Fruit fly (Drosophila melanogaster) whole organism, embryonic: Measurements from ENCODE around the gene G6P.

ENCODE experiments used
- Bteb2 ChIP-seq: fragments of 200-800 bp; sonication (Bioruptor generic); optimal IDR thresholded peaks from 2 replicates; lab custom pipeline; 2016; ENCODE audit warnings: missing biosample characterization, missing genetic modification characterization
- CG10147 ChIP-seq: fragments of 200-800 bp; sonication (Bioruptor generic); optimal IDR thresholded peaks from 2 replicates; lab custom pipeline; 2019; ENCODE audit warnings: missing biosample characterization, mild to moderate bottlenecking, missing genetic modification characterization, moderate library complexity
- CG10209 ChIP-seq: fragments of 200-800 bp; sonication (Bioruptor generic); optimal IDR thresholded peaks from 3 replicates; lab custom pipeline; 2017; ENCODE audit warnings: missing biosample characterization, mild to moderate bottlenecking, missing genetic modification characterization, missing genetic modification reagents
- CG10366 ChIP-seq: fragments of 200-800 bp; sonication (Bioruptor generic); IDR thresholded peaks from 2 replicates; pipeline ENCODE4 v1.3.6; 2022; ENCODE audit warnings: missing biosample characterization, missing genetic modification characterization
- CG10565 ChIP-seq: fragments of 200-800 bp; sonication (Bioruptor generic); optimal IDR thresholded peaks from 3 replicates; lab custom pipeline; 2016; ENCODE audit warnings: missing biosample characterization, mild to moderate bottlenecking, missing genetic modification characterization
- CG11696 ChIP-seq: fragments of 200-800 bp; sonication (Bioruptor generic); IDR thresholded peaks from 2 replicates; pipeline ENCODE4 v1.3.6; 2022; ENCODE audit warnings: missing biosample characterization, missing genetic modification characterization
- CG12155 ChIP-seq: fragments of 200-800 bp; sonication (Bioruptor generic); optimal IDR thresholded peaks from 3 replicates; lab custom pipeline; 2016; ENCODE audit warnings: missing biosample characterization, missing genetic modification characterization
- CG13775 ChIP-seq: fragments of 200-800 bp; sonication (Bioruptor generic); optimal IDR thresholded peaks from 3 replicates; lab custom pipeline; 2017; ENCODE audit warnings: missing biosample characterization, mild to moderate bottlenecking, missing genetic modification characterization
- CG14441 ChIP-seq: fragments of 200-800 bp; sonication (Bioruptor generic); IDR thresholded peaks from 2 replicates; pipeline ENCODE4 v1.3.6; 2022; ENCODE audit warnings: missing biosample characterization, missing genetic modification characterization
- CG15011 ChIP-seq: fragments of 200-800 bp; sonication (Bioruptor generic); optimal IDR thresholded peaks from 3 replicates; lab custom pipeline; 2018; ENCODE audit warnings: missing biosample characterization, mild to moderate bottlenecking, missing genetic modification characterization
- CG16815 ChIP-seq: fragments of 200-800 bp; sonication (Bioruptor generic); optimal IDR thresholded peaks from 3 replicates; lab custom pipeline; 2017; ENCODE audit warnings: missing biosample characterization, mild to moderate bottlenecking, missing genetic modification characterization
- CG17359 ChIP-seq: fragments of 200-800 bp; sonication (Bioruptor generic); optimal IDR thresholded peaks from 3 replicates; lab custom pipeline; 2018; ENCODE audit warnings: missing biosample characterization, mild to moderate bottlenecking, missing genetic modification characterization, moderate library complexity
- CG1832 ChIP-seq: fragments of 200-800 bp; sonication (Bioruptor generic); optimal IDR thresholded peaks from 2 replicates; lab custom pipeline; 2017; ENCODE audit warnings: missing biosample characterization, mild to moderate bottlenecking, missing genetic modification characterization, inconsistent platforms
- CG2116 ChIP-seq: fragments of 200-800 bp; sonication (Bioruptor generic); optimal IDR thresholded peaks from 3 replicates; lab custom pipeline; 2018; ENCODE audit warnings: missing biosample characterization, mild to moderate bottlenecking, missing genetic modification characterization
- CG31224 ChIP-seq: fragments of 200-800 bp; sonication (Bioruptor generic); IDR thresholded peaks from 2 replicates; pipeline ENCODE4 v1.3.6; 2022; ENCODE audit warnings: missing biosample characterization, missing genetic modification characterization
- CG3163 ChIP-seq: fragments of 200-800 bp; sonication (Bioruptor generic); optimal IDR thresholded peaks from 3 replicates; lab custom pipeline; 2016; ENCODE audit warnings: missing biosample characterization, missing genetic modification characterization
- CG34376 ChIP-seq: fragments of 200-800 bp; sonication (Bioruptor generic); optimal IDR thresholded peaks from 2 replicates; lab custom pipeline; 2018; ENCODE audit warnings: missing biosample characterization, mild to moderate bottlenecking, missing genetic modification characterization
- CG4282 ChIP-seq: fragments of 200-800 bp; sonication (Bioruptor generic); optimal IDR thresholded peaks from 2 replicates; lab custom pipeline; 2016; ENCODE audit warnings: missing biosample characterization, missing genetic modification characterization
- CG6654 ChIP-seq: fragments of 200-800 bp; sonication (Bioruptor generic); optimal IDR thresholded peaks from 2 replicates; lab custom pipeline; 2017; ENCODE audit warnings: missing biosample characterization, mild to moderate bottlenecking, missing genetic modification characterization
- CG7786 ChIP-seq: fragments of 200-800 bp; sonication (Bioruptor generic); optimal IDR thresholded peaks from 2 replicates; lab custom pipeline; 2016; ENCODE audit warnings: missing biosample characterization, missing genetic modification characterization
- CG7928 ChIP-seq: fragments of 200-800 bp; sonication (Bioruptor generic); optimal IDR thresholded peaks from 2 replicates; lab custom pipeline; 2017; ENCODE audit warnings: missing biosample characterization, mild to moderate bottlenecking, missing genetic modification characterization
- CG8388 ChIP-seq: fragments of 200-800 bp; sonication (Bioruptor generic); optimal IDR thresholded peaks from 2 replicates; lab custom pipeline; 2019; ENCODE audit warnings: missing biosample characterization, mild to moderate bottlenecking, missing genetic modification characterization, moderate library complexity
- CG8478 ChIP-seq: fragments of >200 bp; optimal IDR thresholded peaks from 2 replicates; lab custom pipeline; 2018
- CG8765 ChIP-seq: fragments of 200-800 bp; sonication (Bioruptor generic); IDR thresholded peaks from 2 replicates; pipeline ENCODE4 v1.3.6; 2022; ENCODE audit warnings: missing biosample characterization, missing genetic modification characterization
- CG8944 ChIP-seq: fragments of 200-800 bp; sonication (Bioruptor generic); optimal IDR thresholded peaks from 3 replicates; lab custom pipeline; 2016; ENCODE audit warnings: missing biosample characterization, missing genetic modification characterization
- CG9215 ChIP-seq: fragments of 200-800 bp; sonication (Bioruptor generic); IDR thresholded peaks from 2 replicates; pipeline ENCODE4 v1.3.6; 2022; ENCODE audit warnings: missing biosample characterization, missing genetic modification characterization
- ERR ChIP-seq: fragments of 200-800 bp; sonication (Bioruptor generic); optimal IDR thresholded peaks from 2 replicates; lab custom pipeline; 2016; ENCODE audit warnings: missing biosample characterization, missing genetic modification characterization
- Fer1 ChIP-seq: fragments of 200-800 bp; sonication (Bioruptor generic); optimal IDR thresholded peaks from 2 replicates; lab custom pipeline; 2017; ENCODE audit warnings: missing biosample characterization, mild to moderate bottlenecking, missing genetic modification characterization
- Gsc ChIP-seq: fragments of 200-800 bp; sonication (Bioruptor generic); IDR thresholded peaks from 2 replicates; pipeline ENCODE4 v1.3.6; 2022; ENCODE audit warnings: missing biosample characterization, missing genetic modification characterization
- Oli ChIP-seq: fragments of 200-800 bp; sonication (Bioruptor generic); optimal IDR thresholded peaks from 2 replicates; lab custom pipeline; 2018; ENCODE audit warnings: missing biosample characterization, mild to moderate bottlenecking, missing genetic modification characterization, moderate library complexity
- Six4 ChIP-seq: fragments of 200-800 bp; sonication (Bioruptor generic); optimal IDR thresholded peaks from 2 replicates; lab custom pipeline; 2016; ENCODE audit warnings: missing biosample characterization, missing genetic modification characterization
- ap ChIP-seq: fragments of 200-800 bp; sonication (Bioruptor generic); IDR thresholded peaks from 2 replicates; pipeline ENCODE4 v1.3.6; 2022; ENCODE audit warnings: missing biosample characterization, missing genetic modification characterization
- cad ChIP-seq: fragments of >200 bp; optimal IDR thresholded peaks from 2 replicates; lab custom pipeline; 2017; ENCODE audit warnings: missing biosample characterization, missing genetic modification characterization
- cato ChIP-seq: fragments of 200-800 bp; sonication (Bioruptor generic); optimal IDR thresholded peaks from 2 replicates; lab custom pipeline; 2016; ENCODE audit warnings: missing biosample characterization, missing genetic modification characterization, borderline replicate concordance
- chn ChIP-seq: fragments of 200-800 bp; sonication (Bioruptor generic); optimal IDR thresholded peaks from 2 replicates; lab custom pipeline; 2016; ENCODE audit warnings: missing biosample characterization, missing genetic modification characterization
- crp ChIP-seq, 2 experiments: fragments of 200-800 bp; sonication (Bioruptor generic); optimal IDR thresholded peaks; 2 replicates in 1 of 2; 3 replicates in 1 of 2; lab custom pipeline; 2017; ENCODE audit warnings: missing biosample characterization in 2 of 2, missing genetic modification characterization in 2 of 2, mild to moderate bottlenecking in 1 of 2, moderate library complexity in 1 of 2
- da ChIP-seq: fragments of 200-800 bp; sonication (Bioruptor generic); optimal IDR thresholded peaks from 2 replicates; lab custom pipeline; 2016; ENCODE audit warnings: missing biosample characterization, missing genetic modification characterization
- danr ChIP-seq: fragments of 200-800 bp; sonication (Bioruptor generic); IDR thresholded peaks from 2 replicates; pipeline ENCODE4 v1.3.6; 2022; ENCODE audit warnings: missing biosample characterization, missing genetic modification characterization
- dmrt11E ChIP-seq: fragments of 200-800 bp; sonication (Bioruptor generic); optimal IDR thresholded peaks from 3 replicates; lab custom pipeline; 2018; ENCODE audit warnings: missing biosample characterization, mild to moderate bottlenecking, missing genetic modification characterization, moderate library complexity
- dmrt99B ChIP-seq: fragments of 200-800 bp; sonication (Bioruptor generic); optimal IDR thresholded peaks from 2 replicates; lab custom pipeline; 2018; ENCODE audit warnings: missing biosample characterization, mild to moderate bottlenecking, missing genetic modification characterization, moderate library complexity
- emc ChIP-seq: fragments of 200-800 bp; sonication (Bioruptor generic); optimal IDR thresholded peaks from 2 replicates; lab custom pipeline; 2016; ENCODE audit warnings: missing biosample characterization, missing genetic modification characterization
- eve ChIP-seq, 2 experiments: fragments of >200 bp; optimal IDR thresholded peaks; 2 replicates each; lab custom pipeline; 2017; ENCODE audit warnings: missing biosample characterization in 2 of 2, missing genetic modification characterization in 2 of 2
- hb ChIP-seq: fragments of 200-800 bp; sonication (Bioruptor generic); IDR thresholded peaks from 3 replicates; pipeline ENCODE4 v1.3.6; 2022; ENCODE audit warnings: missing biosample characterization, missing genetic modification characterization; ENCODE audit not compliant: partially characterized antibody
- ind ChIP-seq: fragments of 200-800 bp; sonication (Bioruptor generic); optimal IDR thresholded peaks from 3 replicates; lab custom pipeline; 2016; ENCODE audit warnings: missing biosample characterization, missing genetic modification characterization
- lmd ChIP-seq: fragments of 200-800 bp; sonication (Bioruptor generic); IDR thresholded peaks from 2 replicates; pipeline ENCODE4 v1.3.6; 2022; ENCODE audit warnings: missing biosample characterization, missing genetic modification characterization
- org-1 ChIP-seq: fragments of 200-800 bp; sonication (Bioruptor generic); optimal IDR thresholded peaks from 2 replicates; lab custom pipeline; 2017; ENCODE audit warnings: missing biosample characterization, missing genetic modification characterization
- pum ChIP-seq: fragments of 200-800 bp; sonication (Bioruptor generic); optimal IDR thresholded peaks from 2 replicates; lab custom pipeline; 2016; ENCODE audit warnings: missing biosample characterization, missing genetic modification characterization
- tap ChIP-seq: fragments of 200-800 bp; optimal IDR thresholded peaks from 3 replicates; lab custom pipeline; 2019; ENCODE audit warnings: missing biosample characterization, mild to moderate bottlenecking, missing genetic modification characterization, moderate library complexity
- wek ChIP-seq: fragments of 200-800 bp; sonication (Bioruptor generic); optimal IDR thresholded peaks from 3 replicates; lab custom pipeline; 2018; ENCODE audit warnings: missing biosample characterization, mild to moderate bottlenecking, missing genetic modification characterization, moderate library complexity
- zfh2 ChIP-seq: fragments of 200-800 bp; sonication (Bioruptor generic); optimal IDR thresholded peaks from 2 replicates; lab custom pipeline; 2016; ENCODE audit warnings: missing biosample characterization, missing genetic modification characterization

Gene G6P

DNA sequence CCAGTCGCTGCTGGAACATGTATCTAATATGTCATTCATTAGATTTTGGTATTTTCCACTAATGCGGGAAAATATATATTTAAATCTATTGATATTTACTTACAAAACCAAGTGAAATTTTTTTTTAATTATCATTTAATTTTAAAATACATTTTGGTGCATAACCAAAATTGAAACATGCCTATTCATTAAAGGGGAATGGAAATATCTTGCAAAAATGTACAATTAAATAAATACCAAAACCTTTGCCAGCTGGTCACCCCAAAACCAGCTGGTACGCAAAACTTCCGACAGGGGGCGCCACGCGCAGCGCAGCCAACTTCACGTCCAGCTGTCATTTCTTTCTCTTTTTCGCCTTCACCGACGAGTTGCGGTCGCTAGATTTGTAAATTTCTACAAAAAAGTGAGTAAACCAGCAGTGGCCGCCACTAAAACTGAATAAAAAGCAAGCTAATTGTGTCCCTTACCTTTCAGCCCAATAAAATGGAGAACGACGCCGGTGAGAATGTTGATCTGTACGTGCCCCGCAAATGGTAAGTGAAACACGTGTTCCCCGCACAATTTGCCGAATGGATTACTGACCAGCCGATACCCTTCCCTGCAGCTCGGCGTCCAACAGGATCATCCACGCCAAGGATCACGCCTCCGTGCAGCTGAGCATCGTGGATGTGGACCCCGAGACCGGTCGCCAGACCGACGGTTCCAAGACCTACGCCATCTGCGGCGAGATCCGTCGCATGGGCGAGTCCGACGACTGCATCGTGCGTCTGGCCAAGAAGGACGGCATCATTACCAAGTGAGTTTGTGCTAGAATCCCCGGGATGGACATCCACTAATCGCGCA, 40.4 kb upstream of the G6P start, which contains the start of the genes CG3104 and RpS21 (continued):
- TF ChIP-seq Oli (tag; lab: Kevin White, UChicago): peak; percentile 62
- peak; percentile 61 for TF ChIP-seq danr (GFP tag; lab: Robert Waterston, UW)
- TF ChIP-seq zfh2: peak; percentile 86
- TF ChIP-seq CG34376 (GFP tag; lab: Kevin White, UChicago): peak; percentile 93
- peak; percentile 77 for TF ChIP-seq chn (GFP tag; lab: Kevin White, UChicago)
- TF ChIP-seq tap (tag; lab: Kevin White, UChicago): peak; percentile 11
- no peak for TF ChIP-seq CG1832 (GFP tag; lab: Kevin White, UChicago)
- TF ChIP-seq ERR: peak; percentile 55
- peak; percentile 77 for TF ChIP-seq CG7786 (GFP tag; lab: Kevin White, UChicago)
- TF ChIP-seq dmrt11E (tag; lab: Kevin White, UChicago): peak; percentile 65
- peak; percentile 75 for TF ChIP-seq CG31224 (GFP tag; lab: Robert Waterston, UW)
- peak; percentile 88 for TF ChIP-seq CG14441 (GFP tag; lab: Robert Waterston, UW)
- peak; percentile 72 for TF ChIP-seq dmrt99B (tag; lab: Kevin White, UChicago)
- TF ChIP-seq CG10366: peak; percentile 88
- TF ChIP-seq Six4 (GFP tag; lab: Kevin White, UChicago): peak; percentile 74
- peak; percentile 85 for TF ChIP-seq Fer1 (GFP tag; lab: Kevin White, UChicago)
- TF ChIP-seq Gsc (GFP tag; lab: Robert Waterston, UW): no peak
- TF ChIP-seq cad (GFP tag; lab: Kevin White, UChicago): no peak
- TF ChIP-seq CG9215: peak; percentile 76
- peak; percentile 86 for TF ChIP-seq CG15011 (GFP tag; lab: Kevin White, UChicago)
- peak; percentile 55 for TF ChIP-seq CG8388 (GFP tag; lab: Kevin White, UChicago)
- TF ChIP-seq crp (GFP tag; optimal IDR thresholded peaks at IDR 0.05; lab: Kevin White, UChicago): peak; percentile 2 to 80
- TF ChIP-seq CG8944 (GFP tag; lab: Kevin White, UChicago): peak; percentile 83
- peak; percentile 87 for TF ChIP-seq CG10209 (GFP tag; lab: Kevin White, UChicago)
- peak; percentile 80 for TF ChIP-seq wek (GFP tag; lab: Kevin White, UChicago)
- peak; percentile 82 for TF ChIP-seq lmd (GFP tag; lab: Robert Waterston, UW)
- TF ChIP-seq CG2116 (GFP tag; lab: Kevin White, UChicago): peak; percentile 70
- peak in 1 of 2 experiments; percentile 77 for TF ChIP-seq eve (GFP tag; optimal IDR thresholded peaks at IDR 0.05; lab: Kevin White, UChicago)
- TF ChIP-seq CG7928: peak; percentile 68
- TF ChIP-seq CG17359 (tag; lab: Kevin White, UChicago): peak; percentile 76
- TF ChIP-seq CG11696 (GFP tag; lab: Robert Waterston, UW): peak; percentile 66
- TF ChIP-seq cato: no peak
- TF ChIP-seq ap (GFP tag; lab: Robert Waterston, UW): peak; percentile 88
- TF ChIP-seq org-1: peak; percentile 63
- TF ChIP-seq pum (GFP tag; lab: Kevin White, UChicago): peak; percentile 65
- TF ChIP-seq CG3163 (GFP tag; lab: Kevin White, UChicago): peak; percentile 68
- TF ChIP-seq emc (GFP tag; lab: Kevin White, UChicago): peak; percentile 88
- TF ChIP-seq CG12155 (GFP tag; lab: Kevin White, UChicago): peak; percentile 87
- TF ChIP-seq CG13775 (GFP tag; lab: Kevin White, UChicago): peak; percentile 93
- TF ChIP-seq CG8765 (GFP tag; lab: Robert Waterston, UW): peak; percentile 78
- TF ChIP-seq Bteb2 (GFP tag; lab: Kevin White, UChicago): peak; percentile 75
- peak; percentile 82 for TF ChIP-seq ind (GFP tag; lab: Kevin White, UChicago)
- TF ChIP-seq hb: no peak
- TF ChIP-seq CG8478 (lab: Kevin White, UChicago): no peak
- TF ChIP-seq CG6654 (GFP tag; lab: Kevin White, UChicago): peak; percentile 60
- TF ChIP-seq CG4282 (GFP tag; lab: Kevin White, UChicago): peak; percentile 75
- peak; percentile 73 for TF ChIP-seq CG10147 (GFP tag; lab: Kevin White, UChicago)
- peak; percentile 66 for TF ChIP-seq CG10565 (GFP tag; lab: Kevin White, UChicago)
- peak; percentile 72 for TF ChIP-seq CG16815 (GFP tag; lab: Kevin White, UChicago)
- TF ChIP-seq da (GFP tag; lab: Kevin White, UChicago): peak; percentile 84
